1 fruit fly cellular context compared by ENCODE assay signal in genomic region chrX:13143100-13143499, dm6.
TF ChIP-seq lines count a peak whose summit lies in the region.

No protein-coding gene starts in this region.

TF ChIP-seq in whole organism, embryonic, 481 proteins besides CTCF, POLR2A, EP300 and RAD21 (continued from another document and continues in another):
- TF ChIP-seq CG34422 (GFP tag; IDR thresholded peaks at IDR 0.05; lab: Robert Waterston, UW), result peak; percentile 37; the same call in 1 of the 3 replicates
- no peak for TF ChIP-seq Myb (GFP tag; optimal IDR thresholded peaks at IDR 0.05; lab: Kevin White, UChicago)
- peak; percentile 31; the same call in 1 of the 3 replicates for TF ChIP-seq Aef1 (GFP tag; IDR thresholded peaks at IDR 0.05; lab: Robert Waterston, UW)
- no peak for TF ChIP-seq HmgZ (tag; optimal IDR thresholded peaks at IDR 0.05; lab: Kevin White, UChicago)
- TF ChIP-seq Poxn (GFP tag; IDR thresholded peaks at IDR 0.05; lab: Robert Waterston, UW), result no peak
- TF ChIP-seq Fer3 (tag; optimal IDR thresholded peaks at IDR 0.05; lab: Kevin White, UChicago), result peak; percentile 25
- TF ChIP-seq HHEX (GFP tag; optimal IDR thresholded peaks at IDR 0.05; lab: Kevin White, UChicago), result no peak
- no peak for TF ChIP-seq chm (GFP tag; IDR thresholded peaks at IDR 0.05; lab: Robert Waterston, UW)
- TF ChIP-seq CG8359 (GFP tag; optimal IDR thresholded peaks at IDR 0.05; lab: Kevin White, UChicago; ENCODE audit: borderline replicate concordance), result no peak
- TF ChIP-seq CG17802 (tag; optimal IDR thresholded peaks at IDR 0.05; lab: Kevin White, UChicago), result no peak
- TF ChIP-seq CG13894 (tag; optimal IDR thresholded peaks at IDR 0.05; lab: Kevin White, UChicago), result no peak
- no peak for TF ChIP-seq CG9876 (GFP tag; optimal IDR thresholded peaks at IDR 0.05; lab: Kevin White, UChicago)
- no peak for TF ChIP-seq disco-r (GFP tag; optimal IDR thresholded peaks at IDR 0.05; lab: Kevin White, UChicago)
- no peak for TF ChIP-seq D19A (tag; optimal IDR thresholded peaks at IDR 0.05; lab: Kevin White, UChicago)
- no peak for TF ChIP-seq CG10274 (GFP tag; optimal IDR thresholded peaks at IDR 0.05; lab: Kevin White, UChicago)
- TF ChIP-seq CG18262 (tag; optimal IDR thresholded peaks at IDR 0.05; lab: Kevin White, UChicago), result peak; percentile 40
- no peak for TF ChIP-seq Atf-2 (GFP tag; optimal IDR thresholded peaks at IDR 0.05; lab: Kevin White, UChicago)
- TF ChIP-seq Atf6 (GFP tag; IDR thresholded peaks at IDR 0.05; lab: Robert Waterston, UW), result no peak; the same call in 1 of the 2 replicates
- no peak for TF ChIP-seq HmgD (GFP tag; optimal IDR thresholded peaks at IDR 0.05; lab: Kevin White, UChicago)
- peak; percentile 42; the same call in 1 of the 2 replicates for TF ChIP-seq lmd (GFP tag; IDR thresholded peaks at IDR 0.05; lab: Robert Waterston, UW)
- no peak for TF ChIP-seq Deaf1 (tag; optimal IDR thresholded peaks at IDR 0.05; lab: Kevin White, UChicago)
- peak; percentile 31 for TF ChIP-seq CG15696 (tag; optimal IDR thresholded peaks at IDR 0.05; lab: Kevin White, UChicago)
- peak; percentile 65; the same call in 1 of the 2 replicates for TF ChIP-seq Xrp1 (GFP tag; IDR thresholded peaks at IDR 0.05; lab: Robert Waterston, UW)
- TF ChIP-seq CG2875 (GFP tag; optimal IDR thresholded peaks at IDR 0.05; lab: Kevin White, UChicago), result no peak
- peak; percentile 35; the same call in 1 of the 2 replicates for TF ChIP-seq Rx (GFP tag; IDR thresholded peaks at IDR 0.05; lab: Robert Waterston, UW)
- no peak for TF ChIP-seq kay (GFP tag; optimal IDR thresholded peaks at IDR 0.05; lab: Kevin White, UChicago)
- no peak for TF ChIP-seq dan (GFP tag; IDR thresholded peaks at IDR 0.05; lab: Robert Waterston, UW)
- TF ChIP-seq insv (GFP tag; optimal IDR thresholded peaks at IDR 0.05; lab: Kevin White, UChicago), result no peak
- TF ChIP-seq rib (GFP tag; IDR thresholded peaks at IDR 0.05; lab: Robert Waterston, UW), result no peak
- no peak for TF ChIP-seq CG14860 (GFP tag; IDR thresholded peaks at IDR 0.05; lab: Robert Waterston, UW; ENCODE audit: partially characterized antibody)
- peak; percentile 58 for TF ChIP-seq CG7839 (tag; optimal IDR thresholded peaks at IDR 0.05; lab: Kevin White, UChicago)
- no peak for TF ChIP-seq CG30431 (GFP tag; optimal IDR thresholded peaks at IDR 0.05; lab: Kevin White, UChicago)
- TF ChIP-seq dati (GFP tag; IDR thresholded peaks at IDR 0.05; lab: Robert Waterston, UW), result no peak
- peak; percentile 42 for TF ChIP-seq nmo (GFP tag; optimal IDR thresholded peaks at IDR 0.05; lab: Kevin White, UChicago)
- 0 out of 2 replicates have a peak, but pooled peaks have one; percentile 40 for TF ChIP-seq sisA (GFP tag; IDR thresholded peaks at IDR 0.05; lab: Robert Waterston, UW)
- peak; percentile 54 for TF ChIP-seq CG10366 (GFP tag; IDR thresholded peaks at IDR 0.05; lab: Robert Waterston, UW)
- TF ChIP-seq CG9727 (GFP tag; optimal IDR thresholded peaks at IDR 0.05; lab: Kevin White, UChicago), result peak; percentile 12
- TF ChIP-seq CG32532 (GFP tag; IDR thresholded peaks at IDR 0.05; lab: Robert Waterston, UW), result peak; percentile 28; the same call in 1 of the 2 replicates
- TF ChIP-seq CG11723 (GFP tag; optimal IDR thresholded peaks at IDR 0.05; lab: Kevin White, UChicago), result no peak
- peak in 1 of 2 experiments; percentile 36 for TF ChIP-seq dpn (GFP tag; optimal IDR thresholded peaks at IDR 0.05; lab: Kevin White, UChicago)
- TF ChIP-seq tgo (GFP tag; IDR thresholded peaks at IDR 0.05; lab: Robert Waterston, UW), result peak; percentile 46; the same call in 2 of the 3 replicates
- TF ChIP-seq cg (GFP tag; optimal IDR thresholded peaks at IDR 0.05; lab: Kevin White, UChicago), result no peak
- peak; percentile 47 for TF ChIP-seq tap (tag; optimal IDR thresholded peaks at IDR 0.05; lab: Kevin White, UChicago)
- no peak for TF ChIP-seq Hsf (GFP tag; optimal IDR thresholded peaks at IDR 0.05; lab: Kevin White, UChicago)
- TF ChIP-seq Scr (GFP tag; IDR thresholded peaks at IDR 0.05; lab: Robert Waterston, UW; ENCODE audit: partially characterized antibody), result no peak
- peak; percentile 14 for TF ChIP-seq CoRest (tag; optimal IDR thresholded peaks at IDR 0.05; lab: Kevin White, UChicago)
- TF ChIP-seq bowl (GFP tag; IDR thresholded peaks at IDR 0.05; lab: Robert Waterston, UW), result no peak
- no peak for TF ChIP-seq wek (GFP tag; optimal IDR thresholded peaks at IDR 0.05; lab: Kevin White, UChicago)
- TF ChIP-seq CG6765 (GFP tag; optimal IDR thresholded peaks at IDR 0.05; lab: Kevin White, UChicago), result no peak
- TF ChIP-seq CG11504 (tag; optimal IDR thresholded peaks at IDR 0.05; lab: Kevin White, UChicago), result peak; percentile 67
- no peak for TF ChIP-seq luna (GFP tag; optimal IDR thresholded peaks at IDR 0.05; lab: Kevin White, UChicago)
- peak; percentile 71 for TF ChIP-seq Med (GFP tag; lab: Kevin White, UChicago)
- TF ChIP-seq Mes4 (GFP tag; optimal IDR thresholded peaks at IDR 0.05; lab: Kevin White, UChicago), result no peak
- no peak for TF ChIP-seq Dll (GFP tag; IDR thresholded peaks at IDR 0.05; lab: Robert Waterston, UW; ENCODE audit: partially characterized antibody)
- no peak for TF ChIP-seq ham (GFP tag; IDR thresholded peaks at IDR 0.05; lab: Robert Waterston, UW)
- TF ChIP-seq bbx (GFP tag; IDR thresholded peaks at IDR 0.05; lab: Robert Waterston, UW; ENCODE audit: partially characterized antibody), result no peak
- TF ChIP-seq CG5245 (GFP tag; optimal IDR thresholded peaks at IDR 0.05; lab: Kevin White, UChicago), result no peak
- TF ChIP-seq dmrt11E (tag; optimal IDR thresholded peaks at IDR 0.05; lab: Kevin White, UChicago), result peak; percentile 31
- no peak for TF ChIP-seq CG13123 (GFP tag; optimal IDR thresholded peaks at IDR 0.05; lab: Kevin White, UChicago)
- TF ChIP-seq Dp (GFP tag; optimal IDR thresholded peaks at IDR 0.05; lab: Kevin White, UChicago), result no peak
- no peak for TF ChIP-seq HLH4C (GFP tag; IDR thresholded peaks at IDR 0.05; lab: Robert Waterston, UW; ENCODE audit: partially characterized antibody)
- TF ChIP-seq slbo (GFP tag; IDR thresholded peaks at IDR 0.05; lab: Robert Waterston, UW), result peak; percentile 37
- peak; percentile 5 for TF ChIP-seq salm (tag; optimal IDR thresholded peaks at IDR 0.05; lab: Kevin White, UChicago)
- TF ChIP-seq CG8765 (GFP tag; IDR thresholded peaks at IDR 0.05; lab: Robert Waterston, UW), result no peak
- peak; percentile 7 for TF ChIP-seq CG9817 (tag; optimal IDR thresholded peaks at IDR 0.05; lab: Kevin White, UChicago)
- TF ChIP-seq gsb-n (tag; optimal IDR thresholded peaks at IDR 0.05; lab: Kevin White, UChicago), result no peak
- no peak for TF ChIP-seq wdn (GFP tag; IDR thresholded peaks at IDR 0.05; lab: Robert Waterston, UW)
- TF ChIP-seq Sox102F (GFP tag; optimal IDR thresholded peaks at IDR 0.05; lab: Kevin White, UChicago), result peak; percentile 70
- no peak for TF ChIP-seq CG10462 (GFP tag; optimal IDR thresholded peaks at IDR 0.05; lab: Kevin White, UChicago)
- TF ChIP-seq dmrt99B (tag; optimal IDR thresholded peaks at IDR 0.05; lab: Kevin White, UChicago), result peak; percentile 74
- no peak for TF ChIP-seq slp2 (GFP tag; optimal IDR thresholded peaks at IDR 0.05; lab: Kevin White, UChicago)
- peak; percentile 42; the same call in 1 of the 2 replicates for TF ChIP-seq sob (GFP tag; IDR thresholded peaks at IDR 0.05; lab: Robert Waterston, UW)
- peak; percentile 26 for TF ChIP-seq Ssrp (tag; optimal IDR thresholded peaks at IDR 0.05; lab: Kevin White, UChicago)
- no peak for TF ChIP-seq CG1832 (GFP tag; optimal IDR thresholded peaks at IDR 0.05; lab: Kevin White, UChicago)
- no peak for TF ChIP-seq vfl (GFP tag; optimal IDR thresholded peaks at IDR 0.05; lab: Kevin White, UChicago)
- no peak for TF ChIP-seq cato (GFP tag; optimal IDR thresholded peaks at IDR 0.05; lab: Kevin White, UChicago; ENCODE audit: borderline replicate concordance)
- TF ChIP-seq Oaz (GFP tag; IDR thresholded peaks at IDR 0.05; lab: Robert Waterston, UW), result no peak
- TF ChIP-seq CG11560 (tag; IDR thresholded peaks at IDR 0.05; lab: Robert Waterston, UW), result no peak
- no peak for TF ChIP-seq CG7987 (GFP tag; optimal IDR thresholded peaks at IDR 0.05; lab: Kevin White, UChicago)
- TF ChIP-seq ind (GFP tag; optimal IDR thresholded peaks at IDR 0.05; lab: Kevin White, UChicago), result peak; percentile 21
- no peak for TF ChIP-seq pzg (GFP tag; optimal IDR thresholded peaks at IDR 0.05; lab: Kevin White, UChicago)
- peak; percentile 20 for TF ChIP-seq CG17829 (tag; optimal IDR thresholded peaks at IDR 0.05; lab: Kevin White, UChicago)
- TF ChIP-seq CG15479 (GFP tag; optimal IDR thresholded peaks at IDR 0.05; lab: Kevin White, UChicago), result peak; percentile 2
- no peak for TF ChIP-seq CG8290 (GFP tag; optimal IDR thresholded peaks at IDR 0.05; lab: Kevin White, UChicago)
- no peak for TF ChIP-seq CG8290 (tag; optimal IDR thresholded peaks at IDR 0.05; lab: Kevin White, UChicago)
- no peak for TF ChIP-seq Dek (tag; optimal IDR thresholded peaks at IDR 0.05; lab: Kevin White, UChicago)
- peak; percentile 2 for TF ChIP-seq nau (GFP tag; optimal IDR thresholded peaks at IDR 0.05; lab: Kevin White, UChicago)
- TF ChIP-seq Elba2 (GFP tag; optimal IDR thresholded peaks at IDR 0.05; lab: Kevin White, UChicago), result no peak
- TF ChIP-seq sens (GFP tag; lab: Kevin White, UChicago), result peak; percentile 46
- TF ChIP-seq lab (GFP tag; optimal IDR thresholded peaks at IDR 0.05; lab: Kevin White, UChicago), result peak; percentile 18
- no peak for TF ChIP-seq CG2199 (GFP tag; IDR thresholded peaks at IDR 0.05; lab: Robert Waterston, UW)
- TF ChIP-seq CG10654 (GFP tag; optimal IDR thresholded peaks at IDR 0.05; lab: Kevin White, UChicago), result no peak
- TF ChIP-seq HLH3B (GFP tag; IDR thresholded peaks at IDR 0.05; lab: Robert Waterston, UW), result peak; percentile 56
- no peak for TF ChIP-seq pho (GFP tag; optimal IDR thresholded peaks at IDR 0.05; lab: Kevin White, UChicago)
- TF ChIP-seq Jarid2 (GFP tag; optimal IDR thresholded peaks at IDR 0.05; lab: Kevin White, UChicago), result no peak
- no peak for TF ChIP-seq CG8944 (GFP tag; optimal IDR thresholded peaks at IDR 0.05; lab: Kevin White, UChicago)
- peak; percentile 51 for TF ChIP-seq phol (tag; optimal IDR thresholded peaks at IDR 0.05; lab: Kevin White, UChicago)
- no peak for TF ChIP-seq jigr1 (GFP tag; IDR thresholded peaks at IDR 0.05; lab: Robert Waterston, UW)
- peak; percentile 55; the same call in 1 of the 2 replicates for TF ChIP-seq CG14014 (GFP tag; IDR thresholded peaks at IDR 0.05; lab: Robert Waterston, UW)
- 0 out of 3 replicates have a peak, but pooled peaks have one; percentile 13 for TF ChIP-seq so (GFP tag; IDR thresholded peaks at IDR 0.05; lab: Robert Waterston, UW)
- peak; percentile 5 for TF ChIP-seq Hr3 (GFP tag; optimal IDR thresholded peaks at IDR 0.05; lab: Kevin White, UChicago)
- no peak for TF ChIP-seq CG9932 (GFP tag; IDR thresholded peaks at IDR 0.05; lab: Robert Waterston, UW)
- TF ChIP-seq CrebB (tag; optimal IDR thresholded peaks at IDR 0.05; lab: Kevin White, UChicago), result no peak
- no peak for TF ChIP-seq sqz (GFP tag; optimal IDR thresholded peaks at IDR 0.05; lab: Kevin White, UChicago)
- no peak for TF ChIP-seq MTF-1 (GFP tag; optimal IDR thresholded peaks at IDR 0.05; lab: Kevin White, UChicago; ENCODE audit: borderline replicate concordance)
- TF ChIP-seq pita (GFP tag; optimal IDR thresholded peaks at IDR 0.05; lab: Kevin White, UChicago), result no peak
- TF ChIP-seq Ptx1 (GFP tag; IDR thresholded peaks at IDR 0.05; lab: Robert Waterston, UW), result peak; percentile 66
- TF ChIP-seq bab2 (GFP tag; optimal IDR thresholded peaks at IDR 0.05; lab: Kevin White, UChicago), result no peak
- no peak for TF ChIP-seq E2f2 (GFP tag; IDR thresholded peaks at IDR 0.05; lab: Robert Waterston, UW)
- TF ChIP-seq H2.0 (GFP tag; IDR thresholded peaks at IDR 0.05; lab: Robert Waterston, UW), result peak; percentile 33; the same call in 1 of the 2 replicates
- TF ChIP-seq CG2678 (tag; optimal IDR thresholded peaks at IDR 0.05; lab: Kevin White, UChicago), result peak; percentile 55
- peak; percentile 0 for TF ChIP-seq CG8388 (GFP tag; optimal IDR thresholded peaks at IDR 0.05; lab: Kevin White, UChicago)
- no peak for TF ChIP-seq CG9609 (GFP tag; optimal IDR thresholded peaks at IDR 0.05; lab: Kevin White, UChicago)
- 0 out of 2 replicates have a peak, but pooled peaks have one; percentile 37 for TF ChIP-seq CG32767 (GFP tag; IDR thresholded peaks at IDR 0.05; lab: Robert Waterston, UW)
- no peak for TF ChIP-seq tin (GFP tag; optimal IDR thresholded peaks at IDR 0.05; lab: Kevin White, UChicago)
- TF ChIP-seq nom (GFP tag; optimal IDR thresholded peaks at IDR 0.05; lab: Kevin White, UChicago), result peak; percentile 58
- no peak for TF ChIP-seq D (optimal IDR thresholded peaks at IDR 0.05; lab: Kevin White, UChicago)
- peak; percentile 23 for TF ChIP-seq D (GFP tag; optimal IDR thresholded peaks at IDR 0.05; lab: Kevin White, UChicago)
- TF ChIP-seq row (GFP tag; IDR thresholded peaks at IDR 0.05; lab: Robert Waterston, UW), result peak; percentile 66
- TF ChIP-seq CG5953 (GFP tag; IDR thresholded peaks at IDR 0.05; lab: Robert Waterston, UW), result no peak
- no peak for TF ChIP-seq CG12236 (GFP tag; optimal IDR thresholded peaks at IDR 0.05; lab: Kevin White, UChicago)
- TF ChIP-seq az2 (GFP tag; optimal IDR thresholded peaks at IDR 0.05; lab: Kevin White, UChicago), result peak; percentile 34
- TF ChIP-seq CG7745 (tag; optimal IDR thresholded peaks at IDR 0.05; lab: Kevin White, UChicago), result no peak
- no peak for TF ChIP-seq MESR4 (GFP tag; optimal IDR thresholded peaks at IDR 0.05; lab: Kevin White, UChicago)
- peak; percentile 19 for TF ChIP-seq CG10267 (tag; optimal IDR thresholded peaks at IDR 0.05; lab: Kevin White, UChicago)
- TF ChIP-seq ap (GFP tag; IDR thresholded peaks at IDR 0.05; lab: Robert Waterston, UW), result no peak
- peak; percentile 66 for TF ChIP-seq CG6689 (GFP tag; IDR thresholded peaks at IDR 0.05; lab: Robert Waterston, UW)
- no peak for TF ChIP-seq Dip2 (GFP tag; IDR thresholded peaks at IDR 0.05; lab: Robert Waterston, UW)
- TF ChIP-seq D19B (GFP tag; optimal IDR thresholded peaks at IDR 0.05; lab: Kevin White, UChicago), result no peak
- TF ChIP-seq CG18599 (GFP tag; optimal IDR thresholded peaks at IDR 0.05; lab: Kevin White, UChicago), result no peak
- peak; percentile 19 for TF ChIP-seq CG13775 (GFP tag; optimal IDR thresholded peaks at IDR 0.05; lab: Kevin White, UChicago)
- TF ChIP-seq CG15514 (GFP tag; optimal IDR thresholded peaks at IDR 0.05; lab: Kevin White, UChicago), result no peak
- TF ChIP-seq Awh (GFP tag; IDR thresholded peaks at IDR 0.05; lab: Robert Waterston, UW), result peak; percentile 52; the same call in 1 of the 2 replicates
- peak; percentile 13 for TF ChIP-seq Abd-B (GFP tag; optimal IDR thresholded peaks at IDR 0.05; lab: Kevin White, UChicago)
- TF ChIP-seq C15 (GFP tag; IDR thresholded peaks at IDR 0.05; lab: Robert Waterston, UW), result no peak
